Worm (Caenorhabditis elegans) whole organism, L3 larva: ENCODE data around the gene plpp-1.3.

Experiments
- elt-1 ChIP-seq: fragments of 150-350 bp; optimal IDR thresholded peaks from 2 replicates; lab custom pipeline; 2014; ENCODE audit warnings: missing biosample characterization, missing genetic modification characterization
- elt-2 ChIP-seq: sonication (generic microtip); optimal IDR thresholded peaks from 2 replicates; lab custom pipeline; 2016; ENCODE audit warnings: missing genetic modification reagents, mild to moderate bottlenecking, missing genetic modification characterization, missing compliant biosample characterization
- lin-15B ChIP-seq: fragments of 150-350 bp; optimal IDR thresholded peaks from 2 replicates; lab custom pipeline; 2014; ENCODE audit warnings: missing biosample characterization, missing genetic modification characterization
- mdl-1 ChIP-seq: fragments of 150-350 bp; optimal IDR thresholded peaks from 2 replicates; lab custom pipeline; 2014; ENCODE audit warnings: missing biosample characterization, missing genetic modification characterization
- nfya-1 ChIP-seq: sonication (generic microtip); optimal IDR thresholded peaks from 2 replicates; lab custom pipeline; 2017; ENCODE audit warnings: missing genetic modification characterization, mild to moderate bottlenecking, missing compliant biosample characterization, antibody characterized with exemption, moderate library complexity; ENCODE audit not compliant: insufficient read depth
- nhr-23 ChIP-seq: fragments of 150-350 bp; optimal IDR thresholded peaks from 2 replicates; lab custom pipeline; 2014; ENCODE audit warnings: missing biosample characterization, missing genetic modification reagents, missing genetic modification characterization
- nhr-237 ChIP-seq: fragments of 150-350 bp; optimal IDR thresholded peaks from 2 replicates; lab custom pipeline; 2014; ENCODE audit warnings: missing biosample characterization, missing genetic modification characterization
- nhr-25 ChIP-seq: sonication (generic microtip); optimal IDR thresholded peaks from 2 replicates; lab custom pipeline; 2017; ENCODE audit warnings: missing biosample characterization, missing genetic modification characterization
- pqm-1 ChIP-seq: fragments of 150-350 bp; optimal IDR thresholded peaks from 2 replicates; lab custom pipeline; 2017; ENCODE audit warnings: missing biosample characterization, missing genetic modification characterization, inconsistent platforms
- unc-62 ChIP-seq: fragments of 150-350 bp; sonication (generic microtip); optimal IDR thresholded peaks from 4 replicates; lab custom pipeline; 2014; ENCODE audit warnings: missing biosample characterization, missing genetic modification reagents, missing genetic modification characterization
- ztf-11 ChIP-seq: fragments of 150-350 bp; optimal IDR thresholded peaks from 2 replicates; lab custom pipeline; 2014; ENCODE audit warnings: missing biosample characterization, missing genetic modification characterization

The plpp-1.3 gene

ce11 chrX:10731837-10732236 lies 36.7 kb downstream of the plpp-1.3 start:
- TF ChIP-seq elt-2 (peak; percentile 46), mdl-1 (no peak), nfya-1 (tag; lab: Kevin White, UChicago) (peak; percentile 22)
- TF ChIP-seq, all 47 proteins: peak for 2

ce11 chrX:10734026-10734425 lies 38.9 kb downstream of the plpp-1.3 start, which contains the start of gene egl-36:
TSS of gene egl-36 (plus strand) at chrX:10734326.
- TF ChIP-seq nhr-25 (tag; lab: Kevin White, UChicago) (no peak), lin-15B (tag; lab: Kevin White, UChicago) (no peak), nhr-23 (no peak)

ce11 chrX:10746388-10746787 lies 51.3 kb downstream of the plpp-1.3 start, which contains the start of gene R07A4.2:
TSS of gene R07A4.2 (minus strand) at chrX:10746488.
- TF ChIP-seq nhr-237 (no peak), elt-1 (no peak), pqm-1 (tag; lab: Kevin White, UChicago) (no peak), ztf-11 (no peak), unc-62 (GFP tag; lab: Kevin White, UChicago) (no peak)
